Fruit fly (Drosophila melanogaster): ENCODE data around the gene Eogt.

The Eogt gene

DNA sequence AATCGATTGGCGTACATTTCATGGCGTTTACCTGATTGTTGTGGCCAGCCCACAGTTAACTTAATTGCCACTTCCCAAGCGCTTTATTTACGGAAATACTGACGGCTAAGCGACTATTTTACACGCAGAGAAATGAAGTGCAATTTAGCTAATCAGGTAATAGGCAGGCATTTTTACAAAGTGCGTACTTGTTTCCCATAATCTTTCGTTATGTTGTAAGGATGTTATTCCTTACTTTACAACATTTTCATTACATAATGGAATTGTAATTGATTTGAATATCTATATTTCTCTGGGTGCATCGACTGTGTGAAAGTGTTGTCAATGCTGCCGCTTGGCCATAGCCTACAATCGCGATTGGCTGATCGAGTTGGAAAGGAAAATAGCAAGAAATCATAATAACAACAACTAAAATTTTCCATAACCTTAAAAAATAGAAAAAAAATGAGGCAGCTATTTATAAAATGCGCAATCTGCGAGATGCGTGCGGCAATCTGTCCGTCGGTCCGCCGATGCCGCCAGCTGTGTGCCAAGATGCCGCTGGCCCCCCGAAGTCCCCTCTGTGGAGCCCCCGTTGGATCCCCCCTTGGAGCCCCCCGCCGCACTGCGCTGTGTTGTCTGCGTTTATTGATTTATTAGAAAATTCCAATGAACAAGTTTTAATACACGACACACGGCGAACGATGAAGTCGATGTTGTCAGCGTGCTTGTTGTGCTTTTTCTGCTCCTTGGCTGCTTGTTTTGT is 45.7 kb downstream of the Eogt start (continued):
- TF ChIP-seq pdm3 (GFP tag; optimal IDR thresholded peaks at IDR 0.05) (peak; percentile 87), CG1621 (tag; optimal IDR thresholded peaks at IDR 0.05) (peak; percentile 78), CG34406 (GFP tag; optimal IDR thresholded peaks at IDR 0.05) (peak; percentile 46), CG10669 (GFP tag; optimal IDR thresholded peaks at IDR 0.05) (peak; percentile 79), fkh (GFP tag; optimal IDR thresholded peaks at IDR 0.05) (no peak), eg (GFP tag; IDR thresholded peaks at IDR 0.05) (peak; percentile 95), Smox (GFP tag; optimal IDR thresholded peaks at IDR 0.05) (no peak), Hr38 (GFP tag; optimal IDR thresholded peaks at IDR 0.05) (peak; percentile 49), ss (GFP tag; optimal IDR thresholded peaks at IDR 0.05) (peak; percentile 40 to 66)

DNA sequence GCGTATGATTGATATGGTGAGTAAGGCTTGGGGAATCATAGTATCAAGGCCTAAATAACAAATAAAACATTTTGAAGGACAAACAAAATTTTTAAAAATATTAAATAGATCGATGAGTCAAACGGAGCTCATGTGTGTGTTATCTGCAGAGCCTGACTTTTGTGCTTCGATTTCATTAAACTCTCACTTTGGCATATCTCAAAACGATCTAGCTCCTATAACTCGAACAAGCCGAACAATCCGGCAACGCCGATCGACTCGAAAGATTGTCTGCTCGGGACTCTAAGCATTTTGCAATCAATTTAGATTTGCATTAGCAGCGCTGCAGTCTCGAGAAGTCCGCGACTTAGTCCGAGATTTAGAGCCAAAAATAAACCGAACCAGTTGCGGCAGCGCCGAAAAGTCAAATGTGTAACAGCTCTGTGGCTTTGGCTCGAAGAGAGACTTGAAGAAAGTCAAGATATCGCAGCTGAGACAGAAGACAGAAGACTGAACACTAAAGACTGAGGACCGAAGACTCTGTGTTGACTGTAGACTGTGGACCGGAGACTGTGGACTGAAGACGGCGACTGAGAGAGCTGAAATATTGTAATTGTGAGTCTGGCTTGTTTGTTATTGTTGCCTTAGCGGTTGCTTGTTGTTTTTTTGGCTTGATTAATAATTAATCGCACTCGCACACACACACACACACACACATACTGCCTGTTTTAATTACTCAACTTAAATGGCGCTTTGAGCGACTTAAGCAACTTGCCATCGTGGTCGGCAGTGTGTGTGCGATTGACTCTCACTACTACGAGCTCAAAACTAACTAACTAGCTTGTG is 46.7 kb downstream of the Eogt start:
- TF ChIP-seq acj6 (GFP tag; optimal IDR thresholded peaks at IDR 0.05) (no peak), Hr4 (GFP tag; optimal IDR thresholded peaks at IDR 0.05) (no peak), CG6808 (GFP tag; optimal IDR thresholded peaks at IDR 0.05) (no peak), CG6276 (GFP tag; optimal IDR thresholded peaks at IDR 0.05) (peak; percentile 25), pdm3 (GFP tag; optimal IDR thresholded peaks at IDR 0.05) (no peak), dac (GFP tag; optimal IDR thresholded peaks at IDR 0.05) (no peak), CG1621 (tag; optimal IDR thresholded peaks at IDR 0.05) (no peak), CG32006 (GFP tag; optimal IDR thresholded peaks at IDR 0.05) (peak; percentile 65), Met (GFP tag; optimal IDR thresholded peaks at IDR 0.05) (no peak), svp (GFP tag) (peak; percentile 58), CG34406 (GFP tag; optimal IDR thresholded peaks at IDR 0.05) (no peak), CG10669 (GFP tag; optimal IDR thresholded peaks at IDR 0.05) (no peak), CG8632 (GFP tag; optimal IDR thresholded peaks at IDR 0.05) (no peak), CG8119 (GFP tag; IDR thresholded peaks at IDR 0.05) (peak; percentile 36; the same call in 1 of the 3 replicates), CG11294 (GFP tag; IDR thresholded peaks at IDR 0.05) (no peak), CG6163 (GFP tag; IDR thresholded peaks at IDR 0.05) (peak; percentile 38; the same call in 2 of the 3 replicates), CG9139 (GFP tag; optimal IDR thresholded peaks at IDR 0.05) (no peak), Eip93F (GFP tag; optimal IDR thresholded peaks at IDR 0.05) (no peak), Eip78C (GFP tag) (peak; percentile 74), OdsH (GFP tag; optimal IDR thresholded peaks at IDR 0.05) (peak; percentile 2), topi (GFP tag; optimal IDR thresholded peaks at IDR 0.05) (no peak), Smox (GFP tag; optimal IDR thresholded peaks at IDR 0.05) (no peak), CG15336 (GFP tag; IDR thresholded peaks at IDR 0.05) (peak; percentile 52; the same call in 1 of the 2 replicates)

DNA sequence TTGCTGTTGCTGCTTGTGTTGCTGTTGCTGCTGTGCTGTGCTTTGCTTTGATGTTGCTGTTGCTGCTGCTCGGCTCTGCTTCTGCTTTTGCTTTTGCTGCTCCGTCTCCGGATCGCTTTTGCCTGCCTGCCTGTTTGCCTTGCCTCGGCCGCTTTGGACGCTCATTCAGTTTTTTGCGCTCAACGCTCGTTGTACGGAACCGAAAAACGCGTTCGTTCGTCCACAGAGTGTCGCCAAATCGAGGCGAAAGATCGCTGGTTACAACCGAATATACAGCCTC is 47.3 kb downstream of the Eogt start, which contains the start of gene dpp:
dpp (plus strand) TSS at position 164 of the 280 bp plus-strand sequence.
- TF ChIP-seq svp (GFP tag) (peak; percentile 32), CG7368 (GFP tag; optimal IDR thresholded peaks at IDR 0.05) (no peak), CG3919 (GFP tag; optimal IDR thresholded peaks at IDR 0.05) (peak; percentile 36), CG6163 (GFP tag; IDR thresholded peaks at IDR 0.05) (0 out of 3 replicates have a peak, but pooled peaks have one; percentile 25)

DNA sequence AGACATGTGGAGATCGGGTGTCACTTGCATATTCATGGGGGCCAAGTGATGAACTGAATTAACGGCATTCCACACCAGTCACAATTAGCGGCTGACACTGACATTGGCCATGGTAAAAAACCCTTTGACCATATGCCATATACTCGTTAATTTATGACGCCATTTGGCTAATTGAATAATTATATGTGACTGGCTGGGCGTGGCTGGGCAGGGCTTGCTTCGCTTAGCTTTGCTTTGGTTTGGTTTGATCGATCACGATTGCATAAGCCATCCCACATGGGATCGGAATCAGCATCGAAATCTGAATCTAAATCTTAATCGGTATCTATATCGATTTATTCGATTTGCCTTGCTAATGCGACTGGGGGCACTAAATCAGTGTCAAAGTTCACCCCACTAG is 48.7 kb downstream of the Eogt start:
- no peak for TF ChIP-seq spab (GFP tag; optimal IDR thresholded peaks at IDR 0.05)
- no peak for TF ChIP-seq CG8632 (GFP tag; optimal IDR thresholded peaks at IDR 0.05)
- TF ChIP-seq CG6276 (GFP tag; optimal IDR thresholded peaks at IDR 0.05) = no peak
- TF ChIP-seq esn (GFP tag; optimal IDR thresholded peaks at IDR 0.05) = no peak
- no peak for TF ChIP-seq acj6 (GFP tag; optimal IDR thresholded peaks at IDR 0.05)
- TF ChIP-seq CG6854 (GFP tag; optimal IDR thresholded peaks at IDR 0.05) = no peak
- TF ChIP-seq lz (GFP tag; optimal IDR thresholded peaks at IDR 0.05) = no peak
- TF ChIP-seq CG6163 (GFP tag; IDR thresholded peaks at IDR 0.05) = no peak
- no peak for TF ChIP-seq salr (GFP tag; optimal IDR thresholded peaks at IDR 0.05)
- no peak for TF ChIP-seq CG8119 (GFP tag; IDR thresholded peaks at IDR 0.05)
- TF ChIP-seq CG16779 (tag; optimal IDR thresholded peaks at IDR 0.05) = no peak
- TF ChIP-seq svp (GFP tag) = no peak
- no peak for TF ChIP-seq pdm3 (GFP tag; optimal IDR thresholded peaks at IDR 0.05)
- no peak for TF ChIP-seq achi (GFP tag; optimal IDR thresholded peaks at IDR 0.05)
- TF ChIP-seq CG8319 (GFP tag; optimal IDR thresholded peaks at IDR 0.05) = no peak
